Worm (Caenorhabditis elegans): ENCODE data around the gene ZK622.4.

Gene ZK622.4

ce11 chrII:5326024-5326627 is 33.6 kb downstream of the ZK622.4 start (continued):
- TF ChIP-seq unc-86 (tag; optimal IDR thresholded peaks at IDR 0.05) = peak; percentile 40
- peak; percentile 14; the same call in 1 of the 2 replicates for TF ChIP-seq nhr-19 (GFP tag; conservative IDR thresholded peaks at IDR 0.05)
- no peak for TF ChIP-seq pax-3 (tag; optimal IDR thresholded peaks at IDR 0.05)
- no peak for TF ChIP-seq pag-3 (tag; optimal IDR thresholded peaks at IDR 0.05; ENCODE audit: borderline replicate concordance, insufficient read depth)
- TF ChIP-seq dsc-1 (tag; optimal IDR thresholded peaks at IDR 0.05) = peak; percentile 52
- peak; percentile 50 for TF ChIP-seq ceh-8 (GFP tag; optimal IDR thresholded peaks at IDR 0.05)
- no peak for TF ChIP-seq efl-3 (GFP tag; optimal IDR thresholded peaks at IDR 0.05)
- TF ChIP-seq rnt-1 (tag; optimal IDR thresholded peaks at IDR 0.05) = peak; percentile 69
- peak; percentile 56 for TF ChIP-seq swsn-7 (tag; optimal IDR thresholded peaks at IDR 0.05)
- TF ChIP-seq nhr-20 (tag; optimal IDR thresholded peaks at IDR 0.05) = peak; percentile 49
- peak; percentile 48 for TF ChIP-seq irx-1 (tag; optimal IDR thresholded peaks at IDR 0.05)
- TF ChIP-seq isw-1 (GFP tag; IDR thresholded peaks at IDR 0.05) = peak; percentile 33
- TF ChIP-seq mef-2 (tag; optimal IDR thresholded peaks at IDR 0.05) = no peak
- TF ChIP-seq nhr-71 (tag; optimal IDR thresholded peaks at IDR 0.05) = peak; percentile 85
- TF ChIP-seq nhr-85 (tag) = peak; percentile 73
- no peak for TF ChIP-seq lir-3 (tag; optimal IDR thresholded peaks at IDR 0.05; ENCODE audit: poor library complexity)
- TF ChIP-seq fkh-4 (tag; optimal IDR thresholded peaks at IDR 0.05; ENCODE audit: borderline replicate concordance) = no peak
- peak; percentile 81 for TF ChIP-seq fos-1 (tag; optimal IDR thresholded peaks at IDR 0.05)
- peak; percentile 62 for TF ChIP-seq mep-1 (tag; optimal IDR thresholded peaks at IDR 0.05)
- no peak for TF ChIP-seq F16B12.6 (tag; optimal IDR thresholded peaks at IDR 0.05)
- no peak for TF ChIP-seq grh-1 (GFP tag; IDR thresholded peaks at IDR 0.05)
- no peak for TF ChIP-seq tlp-1 (tag; optimal IDR thresholded peaks at IDR 0.05)
- peak; percentile 18 to 28 (median 20) for TF ChIP-seq dpl-1 (GFP tag; optimal IDR thresholded peaks at IDR 0.05)
- TF ChIP-seq hlh-4 (tag; optimal IDR thresholded peaks at IDR 0.05) = no peak
- TF ChIP-seq hpl-2 (GFP tag; optimal IDR thresholded peaks at IDR 0.05) = no peak
- TF ChIP-seq mdl-1 (tag; optimal IDR thresholded peaks at IDR 0.05) = peak in 1 of 2 experiments; percentile 67
- no peak for TF ChIP-seq alr-1 (tag; optimal IDR thresholded peaks at IDR 0.05; ENCODE audit: borderline replicate concordance)
- TF ChIP-seq xbp-1 (tag; optimal IDR thresholded peaks at IDR 0.05) = peak; percentile 63
- no peak for TF ChIP-seq vab-15 (tag; optimal IDR thresholded peaks at IDR 0.05)
- TF ChIP-seq zip-4 (GFP tag; optimal IDR thresholded peaks at IDR 0.05) = peak; percentile 38
- TF ChIP-seq Y116A8C.19 (tag; optimal IDR thresholded peaks at IDR 0.05; ENCODE audit: borderline replicate concordance) = no peak
- no peak for TF ChIP-seq ceh-88 (GFP tag; IDR thresholded peaks at IDR 0.05)
- no peak for TF ChIP-seq zag-1 (tag; optimal IDR thresholded peaks at IDR 0.05)
- TF ChIP-seq jun-1 (tag; optimal IDR thresholded peaks at IDR 0.05) = peak; percentile 79
- peak; percentile 18 for TF ChIP-seq nhr-237 (tag; optimal IDR thresholded peaks at IDR 0.05)
- no peak for TF ChIP-seq sup-37 (GFP tag; optimal IDR thresholded peaks at IDR 0.05)
- no peak for TF ChIP-seq mab-9 (GFP tag; IDR thresholded peaks at IDR 0.05)
- TF ChIP-seq C34B4.2 (tag; optimal IDR thresholded peaks at IDR 0.05) = no peak
- TF ChIP-seq nhr-11 (tag; optimal IDR thresholded peaks at IDR 0.05) = no peak
- no peak for TF ChIP-seq nhr-76 (tag; optimal IDR thresholded peaks at IDR 0.05)
- peak in 2 of 3 experiments; percentile 34 to 57 for TF ChIP-seq ceh-82 (tag; optimal IDR thresholded peaks at IDR 0.05)
- TF ChIP-seq ceh-63 (GFP tag; optimal IDR thresholded peaks at IDR 0.05) = no peak
- TF ChIP-seq lin-35 (GFP tag; optimal IDR thresholded peaks at IDR 0.05) = peak in 1 of 2 experiments; percentile 53
- TF ChIP-seq hlh-17 (GFP tag; optimal IDR thresholded peaks at IDR 0.05; ENCODE audit: borderline replicate concordance) = no peak
- TF ChIP-seq pqm-1 (tag; optimal IDR thresholded peaks at IDR 0.05) = no peak
- TF ChIP-seq nhr-47 (tag; optimal IDR thresholded peaks at IDR 0.05) = peak; percentile 65
- TF ChIP-seq ztf-11 (tag; optimal IDR thresholded peaks at IDR 0.05) = no peak
- no peak for TF ChIP-seq nhr-28 (tag; optimal IDR thresholded peaks at IDR 0.05)
- TF ChIP-seq ces-1 (GFP tag; optimal IDR thresholded peaks at IDR 0.05) = no peak
- TF ChIP-seq unc-30 (tag; optimal IDR thresholded peaks at IDR 0.05) = no peak
- TF ChIP-seq ets-5 (GFP tag; IDR thresholded peaks at IDR 0.05) = no peak

Measured in whole organism, L1 larva.